Worm (Caenorhabditis elegans): ENCODE data around the gene T21C9.6.

T21C9.6 gene

ce11 chrV:10536808-10537207, 44.9 kb upstream of the T21C9.6 start (continued):
- TF ChIP-seq B0261.1 (tag; optimal IDR thresholded peaks at IDR 0.05) (no peak), akir-1 (GFP tag; optimal IDR thresholded peaks at IDR 0.05) (no peak), B0035.1 (tag; optimal IDR thresholded peaks at IDR 0.05) (no peak), unc-62 (GFP tag; optimal IDR thresholded peaks at IDR 0.05) (no peak), rcor-1 (GFP tag; IDR thresholded peaks at IDR 0.05) (peak; percentile 50; the same call in 1 of the 2 replicates), C06A6.2 (GFP tag; conservative IDR thresholded peaks at IDR 0.05) (0 out of 2 replicates have a peak, but pooled peaks have one; percentile 60), C17E4.6 (GFP tag; IDR thresholded peaks at IDR 0.05) (no peak), hmg-1.2 (GFP tag; IDR thresholded peaks at IDR 0.05) (peak; percentile 54), D2030.7 (GFP tag; IDR thresholded peaks at IDR 0.05) (no peak), ztf-3 (GFP tag; optimal IDR thresholded peaks at IDR 0.05) (no peak), K12H6.12 (tag; optimal IDR thresholded peaks at IDR 0.05) (peak; percentile 92), bed-1 (GFP tag; IDR thresholded peaks at IDR 0.05) (no peak), ccch-3 (GFP tag; optimal IDR thresholded peaks at IDR 0.05) (no peak), madf-6 (GFP tag; IDR thresholded peaks at IDR 0.05) (0 out of 2 replicates have a peak, but pooled peaks have one; percentile 52), nhr-179 (tag; optimal IDR thresholded peaks at IDR 0.05) (no peak), hlh-12 (tag; optimal IDR thresholded peaks at IDR 0.05) (no peak), F52B5.7 (tag; optimal IDR thresholded peaks at IDR 0.05) (no peak), ZK185.1 (tag; optimal IDR thresholded peaks at IDR 0.05; ENCODE audit: poor library complexity, severe bottlenecking) (peak; percentile 88), mes-4 (tag; optimal IDR thresholded peaks at IDR 0.05) (no peak), F23B12.7 (tag; optimal IDR thresholded peaks at IDR 0.05; ENCODE audit: insufficient read depth) (peak; percentile 51), F22D6.2 (tag; optimal IDR thresholded peaks at IDR 0.05) (no peak), efl-1 (GFP tag; optimal IDR thresholded peaks at IDR 0.05) (peak; percentile 63), ztf-25 (GFP tag; IDR thresholded peaks at IDR 0.05) (no peak), ets-4 (GFP tag; optimal IDR thresholded peaks at IDR 0.05) (no peak), ekl-4 (GFP tag; IDR thresholded peaks at IDR 0.05) (peak; percentile 79), let-526 (GFP tag; IDR thresholded peaks at IDR 0.05) (0 out of 2 replicates have a peak, but pooled peaks have one; percentile 65), cebp-1 (GFP tag; IDR thresholded peaks at IDR 0.05) (0 out of 2 replicates have a peak, but pooled peaks have one; percentile 46), cebp-1 (tag; optimal IDR thresholded peaks at IDR 0.05) (peak; percentile 90), dox-1 (GFP tag; IDR thresholded peaks at IDR 0.05) (peak; percentile 86), mxl-1 (tag; optimal IDR thresholded peaks at IDR 0.05) (no peak), hrde-1 (tag; optimal IDR thresholded peaks at IDR 0.05; ENCODE audit: borderline replicate concordance) (no peak), ceh-40 (GFP tag; IDR thresholded peaks at IDR 0.05) (no peak), egl-18 (GFP tag; IDR thresholded peaks at IDR 0.05) (no peak), F57A8.1 (GFP tag; optimal IDR thresholded peaks at IDR 0.05) (no peak), tbx-9 (tag; optimal IDR thresholded peaks at IDR 0.05; ENCODE audit: borderline replicate concordance) (no peak), cebp-2 (GFP tag; IDR thresholded peaks at IDR 0.05) (no peak), egrh-3 (GFP tag; IDR thresholded peaks at IDR 0.05) (no peak), lin-40 (tag; optimal IDR thresholded peaks at IDR 0.05) (peak; percentile 89), snpc-3.4 (tag; optimal IDR thresholded peaks at IDR 0.05) (no peak), ceh-58 (GFP tag; IDR thresholded peaks at IDR 0.05) (no peak), F37B4.10 (GFP tag; IDR thresholded peaks at IDR 0.05) (no peak), let-607 (tag; optimal IDR thresholded peaks at IDR 0.05) (peak; percentile 52 to 74), ceh-79 (tag; optimal IDR thresholded peaks at IDR 0.05) (no peak), ztf-28 (GFP tag; IDR thresholded peaks at IDR 0.05) (no peak), nhr-80 (tag; optimal IDR thresholded peaks at IDR 0.05) (peak; percentile 75), ama-1 (optimal IDR thresholded peaks at IDR 0.05) (no peak), ama-1 (GFP tag; optimal IDR thresholded peaks at IDR 0.05) (no peak), nfya-2 (GFP tag; IDR thresholded peaks at IDR 0.05) (no peak), hsf-1 (GFP tag; IDR thresholded peaks at IDR 0.05) (peak; percentile 56; the same call in 1 of the 2 replicates), nfya-1 (tag; optimal IDR thresholded peaks at IDR 0.05; ENCODE audit: borderline replicate concordance, insufficient read depth) (no peak)
